Worm (Caenorhabditis elegans): ENCODE results near the gene mib-1.

ce11 chrIII:11288295-11288694, 2.2 kb downstream of the mib-1 start:
- no peak for TF ChIP-seq sea-1 (GFP tag; conservative IDR thresholded peaks at IDR 0.05)
- no peak for TF ChIP-seq B0310.2 (tag; optimal IDR thresholded peaks at IDR 0.05)
- no peak for TF ChIP-seq flt-1 (GFP tag; IDR thresholded peaks at IDR 0.05)
- no peak for TF ChIP-seq tbx-11 (GFP tag; IDR thresholded peaks at IDR 0.05)
- no peak for TF ChIP-seq hmbx-1 (tag; optimal IDR thresholded peaks at IDR 0.05)
- no peak for TF ChIP-seq F13C5.2 (tag; optimal IDR thresholded peaks at IDR 0.05)

Data from whole organism, early embryonic.